Worm (Caenorhabditis elegans) whole organism, late embryonic: ENCODE measurements around the gene F28A10.4.
"Not testable (repeated sequence)": the region's sequence is repeated elsewhere in the genome, so short reads cannot be mapped to it uniquely, and the experiment has no call there.

ENCODE experiments used
- C08G9.2 ChIP-seq: sonication (generic microtip); optimal IDR thresholded peaks from 2 replicates; lab custom pipeline; 2016; ENCODE audit warnings: mild to moderate bottlenecking, missing genetic modification characterization, moderate library complexity, missing compliant biosample characterization
- C38D4.7 ChIP-seq: fragments of 200-800 bp; sonication (Bioruptor generic); optimal IDR thresholded peaks from 2 replicates; lab custom pipeline; 2018; ENCODE audit warnings: mild to moderate bottlenecking, missing genetic modification characterization, moderate library complexity, missing compliant biosample characterization
- K02D7.2 ChIP-seq: sonication (generic microtip); optimal IDR thresholded peaks from 2 replicates; lab custom pipeline; 2017; ENCODE audit warnings: mild to moderate bottlenecking, missing genetic modification characterization, missing compliant biosample characterization
- K09A11.1 ChIP-seq: sonication (generic microtip); optimal IDR thresholded peaks from 2 replicates; lab custom pipeline; 2017; ENCODE audit warnings: antibody characterized with exemption, mild to moderate bottlenecking, missing genetic modification characterization, missing compliant biosample characterization; ENCODE audit not compliant: insufficient read depth
- Y22D7AL.16 ChIP-seq: sonication (generic microtip); optimal IDR thresholded peaks from 2 replicates; lab custom pipeline; 2016; ENCODE audit warnings: missing genetic modification characterization, missing compliant biosample characterization
- ama-1 ChIP-seq: fragments of 150-350 bp; optimal IDR thresholded peaks from 2 replicates; lab custom pipeline; 2014
- ceh-18 ChIP-seq: sonication (generic microtip); optimal IDR thresholded peaks from 2 replicates; lab custom pipeline; 2016; ENCODE audit warnings: missing genetic modification characterization, missing compliant biosample characterization
- ceh-19 ChIP-seq: fragments of 200-800 bp; sonication (Bioruptor generic); optimal IDR thresholded peaks from 2 replicates; lab custom pipeline; 2018; ENCODE audit warnings: mild to moderate bottlenecking, missing genetic modification characterization, missing compliant biosample characterization
- ceh-2 ChIP-seq: sonication (generic microtip); optimal IDR thresholded peaks from 2 replicates; lab custom pipeline; 2016; ENCODE audit warnings: missing genotype, missing genetic modification characterization, missing compliant biosample characterization
- ceh-22 ChIP-seq: sonication (generic microtip); optimal IDR thresholded peaks from 2 replicates; lab custom pipeline; 2017; ENCODE audit warnings: missing biosample characterization, missing genetic modification characterization
- ceh-24 ChIP-seq: sonication (generic microtip); optimal IDR thresholded peaks from 2 replicates; lab custom pipeline; 2016; ENCODE audit warnings: mild to moderate bottlenecking, missing genetic modification characterization, missing compliant biosample characterization
- ceh-31 ChIP-seq: sonication (generic microtip); optimal IDR thresholded peaks from 2 replicates; lab custom pipeline; 2016; ENCODE audit warnings: missing genetic modification characterization, missing compliant biosample characterization
- ets-4 ChIP-seq: sonication (generic microtip); optimal IDR thresholded peaks from 2 replicates; lab custom pipeline; 2016; ENCODE audit warnings: missing genetic modification characterization, missing compliant biosample characterization
- hlh-15 ChIP-seq: sonication (generic microtip); optimal IDR thresholded peaks from 2 replicates; lab custom pipeline; 2016; ENCODE audit warnings: missing genetic modification characterization, missing compliant biosample characterization
- hlh-6 ChIP-seq: sonication (generic microtip); optimal IDR thresholded peaks from 2 replicates; lab custom pipeline; 2016; ENCODE audit warnings: missing genotype, missing genetic modification characterization, missing compliant biosample characterization
- hlh-8 ChIP-seq: sonication (generic microtip); optimal IDR thresholded peaks from 2 replicates; lab custom pipeline; 2016; ENCODE audit warnings: missing genotype, missing genetic modification characterization, missing compliant biosample characterization
- nhr-11 ChIP-seq: fragments of 150-350 bp; optimal IDR thresholded peaks from 2 replicates; lab custom pipeline; 2014; ENCODE audit warnings: missing biosample characterization, missing genetic modification characterization
- pag-3 ChIP-seq: sonication (generic microtip); optimal IDR thresholded peaks from 2 replicates; lab custom pipeline; 2016; ENCODE audit warnings: missing compliant biosample characterization, missing genetic modification characterization, borderline replicate concordance
- pat-9 ChIP-seq: fragments of 200-800 bp; sonication (Bioruptor generic); optimal IDR thresholded peaks from 2 replicates; lab custom pipeline; 2018; ENCODE audit warnings: mild to moderate bottlenecking, missing genetic modification characterization, moderate library complexity, missing compliant biosample characterization
- pax-1 ChIP-seq: fragments of 150-350 bp; optimal IDR thresholded peaks from 2 replicates; lab custom pipeline; 2014; ENCODE audit warnings: missing biosample characterization, missing genetic modification characterization
- pha-2 ChIP-seq: sonication (generic microtip); optimal IDR thresholded peaks from 2 replicates; lab custom pipeline; 2017; ENCODE audit warnings: mild to moderate bottlenecking, missing genetic modification characterization, missing compliant biosample characterization
- pqm-1 ChIP-seq: sonication (generic microtip); optimal IDR thresholded peaks from 2 replicates; lab custom pipeline; 2016; ENCODE audit warnings: missing genetic modification characterization, missing compliant biosample characterization
- sox-4 ChIP-seq: sonication (generic microtip); optimal IDR thresholded peaks from 2 replicates; lab custom pipeline; 2017; ENCODE audit warnings: mild to moderate bottlenecking, missing genetic modification characterization, inconsistent platforms, missing compliant biosample characterization
- syd-9 ChIP-seq: sonication (generic microtip); optimal IDR thresholded peaks from 2 replicates; lab custom pipeline; 2016; ENCODE audit warnings: mild to moderate bottlenecking, missing genetic modification characterization, moderate library complexity, missing compliant biosample characterization
- tbx-2 ChIP-seq: sonication (generic microtip); optimal IDR thresholded peaks from 2 replicates; lab custom pipeline; 2016; ENCODE audit warnings: missing genetic modification characterization, missing compliant biosample characterization
- unc-3 ChIP-seq, 2 experiments: fragments of 200-800 bp in 1 of 2; sonication (Bioruptor generic) in 1 of 2; sonication (generic microtip) in 1 of 2; conservative IDR thresholded peaks in 1 of 2; optimal IDR thresholded peaks in 1 of 2; 2 replicates each; pipeline versions ENCODE4 v1.3.6 to Lab custom; 2016 to 2022; ENCODE audit warnings: missing compliant biosample characterization in 2 of 2, missing genetic modification characterization in 2 of 2, missing genetic modification reagents in 1 of 2
- unc-55 ChIP-seq: sonication (generic microtip); optimal IDR thresholded peaks from 2 replicates; lab custom pipeline; 2017; ENCODE audit warnings: missing biosample characterization, missing genetic modification reagents, missing genetic modification characterization
- ztf-16 ChIP-seq: sonication (generic microtip); optimal IDR thresholded peaks from 2 replicates; lab custom pipeline; 2017; ENCODE audit warnings: missing genetic modification characterization, missing compliant biosample characterization

The F28A10.4 gene

DNA sequence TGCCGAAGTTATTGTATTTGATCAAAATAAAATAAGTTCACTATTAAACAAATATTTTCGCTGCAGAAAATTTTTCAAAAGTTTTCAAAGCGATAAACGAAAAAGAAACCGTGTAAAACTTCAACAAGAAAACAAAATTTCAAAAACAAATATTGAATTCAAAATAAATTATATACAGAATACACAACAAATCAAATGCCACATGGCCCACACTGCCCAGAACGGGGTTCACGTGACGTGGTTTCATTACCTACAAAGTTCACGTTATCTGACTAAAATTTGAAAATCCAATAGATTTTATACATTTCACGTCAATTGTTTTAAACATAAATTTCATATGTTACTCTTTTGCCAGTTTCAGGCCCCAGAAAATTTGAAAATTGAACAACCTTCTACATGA, 23.6 kb upstream of the F28A10.4 start, which contains the start of gene F46F5.7:
TSS of gene F46F5.7 (minus strand) at position 101 of the 400 bp plus-strand sequence.
- no peak for TF ChIP-seq sox-4
- no peak for TF ChIP-seq C08G9.2 (tag; lab: Kevin White, UChicago)
- no peak for TF ChIP-seq unc-3 (GFP tag; conservative IDR thresholded peaks at IDR 0.05; lab: Robert Waterston, UW)
- no peak for TF ChIP-seq unc-3 (tag; optimal IDR thresholded peaks at IDR 0.05; lab: Kevin White, UChicago)

DNA sequence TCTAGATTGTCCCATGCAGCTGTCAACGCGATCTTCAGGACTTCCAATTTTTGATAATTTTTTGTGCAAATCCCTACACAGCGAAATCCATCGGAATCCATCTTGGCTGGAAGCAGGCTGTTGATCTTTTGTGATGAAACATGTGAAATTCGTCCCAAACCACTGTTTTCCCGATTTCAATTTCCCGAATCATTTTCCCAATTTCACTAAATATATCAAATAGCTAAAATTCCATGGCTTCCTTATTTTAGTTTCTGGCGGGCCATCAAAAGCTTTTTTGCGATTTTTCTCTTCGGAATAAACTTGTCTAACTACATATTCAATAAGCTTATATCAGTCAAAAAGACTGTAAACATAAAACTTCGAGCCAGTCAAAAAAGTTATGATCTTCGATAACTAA, 22.6 kb upstream of the F28A10.4 start, which contains the start of gene F46F5.8:
TSS of gene F46F5.8 (minus strand) at position 101 of the 400 bp plus-strand sequence.
- TF ChIP-seq Y22D7AL.16 (no peak), hlh-15 (no peak), pha-2 (no peak), ceh-19 (GFP tag; lab: Kevin White, UChicago) (no peak), ceh-31 (tag; lab: Kevin White, UChicago) (no peak), pqm-1 (tag; lab: Kevin White, UChicago) (no peak), unc-55 (GFP tag; lab: Kevin White, UChicago) (no peak), pag-3 (tag; lab: Kevin White, UChicago) (no peak), pax-1 (no peak)
- TF ChIP-seq, all 69 proteins: peak for 0

DNA sequence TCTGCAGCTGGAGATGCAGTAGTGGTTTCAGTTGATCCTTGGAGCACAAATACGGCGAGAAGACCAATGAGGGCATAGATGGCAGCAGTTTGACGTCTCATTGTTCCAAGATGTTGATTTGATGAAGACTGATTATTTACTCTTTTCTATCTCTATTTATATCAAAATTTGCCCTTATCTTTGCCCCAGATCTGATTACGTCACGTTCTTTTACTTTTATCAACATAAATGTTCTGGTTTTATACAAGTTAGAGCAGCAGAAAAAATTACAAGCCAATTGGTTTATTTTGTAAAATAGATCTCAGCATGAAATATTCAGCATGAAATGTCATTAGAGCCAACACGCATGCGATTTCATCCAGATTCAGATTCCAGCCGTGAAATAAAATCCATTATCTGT, 21.3 kb upstream of the F28A10.4 start, which contains the start of gene msrp-4:
TSS of gene msrp-4 (minus strand) at position 101 of the 400 bp plus-strand sequence.
- TF ChIP-seq ets-4 (tag; lab: Kevin White, UChicago); hlh-8 (tag; lab: Kevin White, UChicago); C38D4.7: not testable (repeated sequence)

DNA sequence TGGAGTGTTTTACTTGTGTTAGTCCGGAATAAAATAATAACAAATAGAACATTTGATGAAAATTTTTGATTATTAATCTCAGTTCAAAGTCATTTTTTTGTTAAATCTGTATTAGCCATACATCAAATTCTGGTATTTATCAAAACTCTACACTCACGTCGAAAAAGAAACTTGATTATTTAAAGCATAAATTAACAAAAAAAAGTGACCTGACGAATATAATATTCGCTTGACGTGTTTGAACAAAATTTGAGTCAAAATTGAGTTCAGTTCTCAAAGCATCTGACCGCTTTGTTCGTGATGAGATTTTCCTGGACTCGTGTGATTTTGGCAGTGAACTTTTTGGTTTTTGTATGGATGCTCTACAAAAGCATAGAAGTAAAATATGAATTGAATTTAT, 20.5 kb upstream of the F28A10.4 start, which contains the start of gene F46F5.10:
TSS of gene F46F5.10 (plus strand) at position 301 of the 400 bp plus-strand sequence.
- no peak for TF ChIP-seq pha-2
- TF ChIP-seq syd-9 (tag; lab: Kevin White, UChicago): no peak
- TF ChIP-seq nhr-11 (tag; lab: Kevin White, UChicago): no peak
- TF ChIP-seq pat-9 (tag; lab: Kevin White, UChicago): no peak
- no peak for TF ChIP-seq K02D7.2
- TF ChIP-seq ztf-16 (tag; lab: Kevin White, UChicago): no peak

DNA sequence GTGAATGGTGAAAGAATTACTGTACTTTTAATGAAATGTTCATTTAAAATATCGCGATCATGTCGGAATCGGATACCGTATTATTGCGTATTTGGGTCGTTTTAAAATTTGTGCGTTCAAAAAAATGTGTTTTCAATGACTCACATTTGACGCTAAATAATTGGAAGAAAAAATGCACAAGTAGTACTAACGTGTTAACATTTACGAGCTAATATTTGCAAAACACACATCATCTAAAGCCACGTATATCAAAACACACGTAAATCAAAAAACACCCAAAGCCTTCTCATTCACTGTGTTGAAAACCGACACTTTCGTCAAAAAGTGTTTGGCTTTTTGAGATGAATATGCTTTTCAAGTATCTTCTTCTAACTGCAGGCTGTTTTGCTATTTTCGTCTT, 18.6 kb upstream of the F28A10.4 start, which contains the start of gene F28A10.1:
TSS of gene F28A10.1 (plus strand) at position 301 of the 400 bp plus-strand sequence.
- TF ChIP-seq tbx-2 (tag; lab: Kevin White, UChicago): no peak

DNA sequence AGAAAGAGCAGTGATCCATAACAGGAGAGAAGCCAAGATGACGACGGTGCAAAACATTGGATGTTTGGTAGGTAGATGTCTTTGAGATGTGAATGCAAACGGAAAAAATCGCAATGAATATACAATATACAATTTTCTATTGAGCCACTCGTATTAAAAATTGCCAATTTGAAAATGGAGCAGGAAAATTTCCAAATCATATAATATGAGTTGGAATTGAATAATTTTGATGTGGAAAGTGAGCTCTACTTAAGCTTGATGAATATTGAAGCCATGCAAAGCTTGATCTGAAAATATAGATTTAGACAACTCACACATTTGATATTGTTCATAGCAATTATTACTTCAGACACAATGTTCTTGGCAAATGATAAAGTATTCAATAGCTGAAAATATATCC, 5.7 kb upstream of the F28A10.4 start, which contains the start of gene F28A10.8:
TSS of gene F28A10.8 (minus strand) at position 101 of the 400 bp plus-strand sequence.
- no peak for TF ChIP-seq ceh-18 (tag; lab: Kevin White, UChicago)
- no peak for TF ChIP-seq ama-1
- TF ChIP-seq ceh-22 (tag; lab: Kevin White, UChicago): no peak
- no peak for TF ChIP-seq hlh-6 (tag; lab: Kevin White, UChicago)
- no peak for TF ChIP-seq sox-4
- no peak for TF ChIP-seq ceh-19 (GFP tag; lab: Kevin White, UChicago)
- TF ChIP-seq ceh-2 (tag; lab: Kevin White, UChicago): no peak
- no peak for TF ChIP-seq syd-9 (tag; lab: Kevin White, UChicago)

DNA sequence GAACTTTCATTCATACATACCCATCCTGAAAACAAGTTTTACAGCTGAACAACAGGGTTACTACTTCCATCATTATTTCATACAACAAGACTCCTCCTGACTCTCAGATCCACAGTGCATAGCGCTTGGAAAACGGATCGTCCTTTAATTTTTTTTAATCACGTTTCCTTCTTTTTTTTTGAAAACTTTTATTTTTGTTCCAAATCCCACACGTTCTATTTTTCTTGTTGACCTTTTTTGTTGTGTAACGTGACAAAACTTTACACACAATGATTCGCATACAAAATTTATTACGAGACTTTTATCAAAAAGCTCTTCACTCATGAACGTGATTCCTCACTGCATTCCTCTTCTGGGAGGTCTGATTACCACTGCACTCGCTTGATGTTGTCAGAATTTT, 3.9 kb upstream of the F28A10.4 start, which contains the start of gene clc-33:
TSS of gene clc-33 (plus strand) at position 301 of the 400 bp plus-strand sequence.
- no peak for TF ChIP-seq ceh-24 (tag; lab: Kevin White, UChicago)
- no peak for TF ChIP-seq K09A11.1 (tag; lab: Kevin White, UChicago)
